Worm (Caenorhabditis elegans) whole organism, mixed stage, embryonic: Measurements from ENCODE around the gene ztf-30.

Source experiments
- M03D4.4 ChIP-seq: sonication (generic microtip); optimal IDR thresholded peaks from 2 replicates; lab custom pipeline; 2017; ENCODE audit warnings: mild to moderate bottlenecking, missing genetic modification characterization, missing compliant biosample characterization
- bed-3 ChIP-seq: fragments of 200-800 bp; sonication (Bioruptor generic); optimal IDR thresholded peaks from 3 replicates; lab custom pipeline; 2018; ENCODE audit warnings: mild to moderate bottlenecking, missing genetic modification characterization, moderate library complexity, missing compliant biosample characterization
- blmp-1 ChIP-seq: fragments of 150-350 bp; optimal IDR thresholded peaks from 2 replicates; lab custom pipeline; 2014; ENCODE audit warnings: missing biosample characterization, missing genetic modification characterization
- ceh-39 ChIP-seq: fragments of 150-350 bp; optimal IDR thresholded peaks from 2 replicates; lab custom pipeline; 2014; ENCODE audit warnings: missing biosample characterization, missing genetic modification characterization
- ceh-43 ChIP-seq: fragments of 200-800 bp; sonication (Bioruptor generic); optimal IDR thresholded peaks from 2 replicates; lab custom pipeline; 2018; ENCODE audit warnings: mild to moderate bottlenecking, missing genetic modification characterization, moderate library complexity, missing compliant biosample characterization
- ceh-83 ChIP-seq: fragments of 200-800 bp; sonication (Bioruptor generic); optimal IDR thresholded peaks from 2 replicates; lab custom pipeline; 2018; ENCODE audit warnings: mild to moderate bottlenecking, missing genetic modification characterization, missing compliant biosample characterization
- ces-1 ChIP-seq: fragments of 150-350 bp; optimal IDR thresholded peaks from 2 replicates; lab custom pipeline; 2014; ENCODE audit warnings: missing biosample characterization, missing genetic modification reagents, missing genetic modification characterization
- drap-1 ChIP-seq: fragments of 200-800 bp; sonication (Bioruptor generic); optimal IDR thresholded peaks from 3 replicates; lab custom pipeline; 2018; ENCODE audit warnings: mild to moderate bottlenecking, missing genetic modification characterization, missing compliant biosample characterization
- elt-1 ChIP-seq: sonication (generic microtip); optimal IDR thresholded peaks from 2 replicates; lab custom pipeline; 2017; ENCODE audit warnings: missing genetic modification characterization, mild to moderate bottlenecking, missing compliant biosample characterization, antibody characterized with exemption, moderate library complexity, borderline replicate concordance; ENCODE audit not compliant: insufficient read depth
- elt-3 ChIP-seq: fragments of 150-350 bp; optimal IDR thresholded peaks from 2 replicates; lab custom pipeline; 2014; ENCODE audit warnings: missing biosample characterization, missing genetic modification characterization
- flh-1 ChIP-seq: fragments of 200-800 bp; sonication (Bioruptor generic); optimal IDR thresholded peaks from 2 replicates; lab custom pipeline; 2018; ENCODE audit warnings: mild to moderate bottlenecking, missing genetic modification characterization, moderate library complexity, missing compliant biosample characterization
- ham-2 ChIP-seq: fragments of 200-800 bp; sonication (Bioruptor generic); optimal IDR thresholded peaks from 2 replicates; lab custom pipeline; 2018; ENCODE audit warnings: mild to moderate bottlenecking, missing genetic modification characterization, missing compliant biosample characterization
- hlh-1 ChIP-seq: fragments of 150-350 bp; optimal IDR thresholded peaks from 2 replicates; lab custom pipeline; 2014; ENCODE audit warnings: missing biosample characterization, missing genetic modification reagents, missing genetic modification characterization
- lin-13 ChIP-seq: fragments of 150-350 bp; optimal IDR thresholded peaks from 2 replicates; lab custom pipeline; 2014; ENCODE audit warnings: missing biosample characterization, missing genetic modification characterization
- lin-32 ChIP-seq: fragments of 200-800 bp; sonication (Bioruptor generic); optimal IDR thresholded peaks from 2 replicates; lab custom pipeline; 2018; ENCODE audit warnings: mild to moderate bottlenecking, missing genetic modification characterization, missing compliant biosample characterization
- lsy-2 ChIP-seq: fragments of 150-350 bp; optimal IDR thresholded peaks from 2 replicates; lab custom pipeline; 2014; ENCODE audit warnings: missing biosample characterization, missing genetic modification characterization
- mab-5 ChIP-seq: fragments of 150-350 bp; optimal IDR thresholded peaks from 2 replicates; lab custom pipeline; 2014; ENCODE audit warnings: missing biosample characterization, missing genetic modification characterization
- mep-1 ChIP-seq: fragments of 150-350 bp; optimal IDR thresholded peaks from 2 replicates; lab custom pipeline; 2017; ENCODE audit warnings: missing biosample characterization, missing genetic modification reagents, missing genetic modification characterization, inconsistent platforms
- nhr-12 ChIP-seq: fragments of 150-350 bp; optimal IDR thresholded peaks from 2 replicates; lab custom pipeline; 2014; ENCODE audit warnings: missing biosample characterization, missing genetic modification characterization
- nhr-2 ChIP-seq: fragments of 150-350 bp; optimal IDR thresholded peaks from 2 replicates; lab custom pipeline; 2014; ENCODE audit warnings: missing biosample characterization, missing genetic modification characterization
- nhr-237 ChIP-seq: fragments of 150-350 bp; optimal IDR thresholded peaks from 2 replicates; lab custom pipeline; 2014; ENCODE audit warnings: missing biosample characterization, missing genetic modification characterization
- nhr-28 ChIP-seq: fragments of 150-350 bp; optimal IDR thresholded peaks from 2 replicates; lab custom pipeline; 2014; ENCODE audit warnings: missing biosample characterization, missing genetic modification characterization
- nhr-76 ChIP-seq: sonication (generic microtip); optimal IDR thresholded peaks from 2 replicates; lab custom pipeline; 2017; ENCODE audit warnings: missing biosample characterization, missing genetic modification characterization
- sem-2 ChIP-seq: fragments of 200-800 bp; sonication (Bioruptor generic); optimal IDR thresholded peaks from 2 replicates; lab custom pipeline; 2018; ENCODE audit warnings: mild to moderate bottlenecking, missing genetic modification characterization, missing compliant biosample characterization
- snpc-4 ChIP-seq: fragments of 150-350 bp; optimal IDR thresholded peaks from 2 replicates; lab custom pipeline; 2014; ENCODE audit warnings: missing biosample characterization, missing genetic modification characterization
- sptf-1 ChIP-seq: sonication (generic microtip); optimal IDR thresholded peaks from 2 replicates; lab custom pipeline; 2017; ENCODE audit warnings: mild to moderate bottlenecking, missing genetic modification characterization, moderate library complexity, missing compliant biosample characterization
- tbx-8 ChIP-seq: fragments of 200-800 bp; sonication (Bioruptor generic); optimal IDR thresholded peaks from 2 replicates; lab custom pipeline; 2018; ENCODE audit warnings: mild to moderate bottlenecking, missing genetic modification characterization, moderate library complexity, missing compliant biosample characterization
- unc-120 ChIP-seq: sonication (generic microtip); optimal IDR thresholded peaks from 2 replicates; lab custom pipeline; 2017; ENCODE audit warnings: missing genetic modification characterization, missing compliant biosample characterization; ENCODE audit not compliant: poor library complexity, severe bottlenecking
- unc-39 ChIP-seq: fragments of 150-350 bp; optimal IDR thresholded peaks from 2 replicates; lab custom pipeline; 2014; ENCODE audit warnings: missing biosample characterization, missing genetic modification characterization
- unc-62 ChIP-seq: fragments of 150-350 bp; optimal IDR thresholded peaks from 2 replicates; lab custom pipeline; 2014; ENCODE audit warnings: missing biosample characterization, missing genetic modification reagents, missing genetic modification characterization
- ztf-11 ChIP-seq: fragments of 150-350 bp; optimal IDR thresholded peaks from 2 replicates; lab custom pipeline; 2014; ENCODE audit warnings: missing biosample characterization, missing genetic modification characterization

The ztf-30 gene

DNA sequence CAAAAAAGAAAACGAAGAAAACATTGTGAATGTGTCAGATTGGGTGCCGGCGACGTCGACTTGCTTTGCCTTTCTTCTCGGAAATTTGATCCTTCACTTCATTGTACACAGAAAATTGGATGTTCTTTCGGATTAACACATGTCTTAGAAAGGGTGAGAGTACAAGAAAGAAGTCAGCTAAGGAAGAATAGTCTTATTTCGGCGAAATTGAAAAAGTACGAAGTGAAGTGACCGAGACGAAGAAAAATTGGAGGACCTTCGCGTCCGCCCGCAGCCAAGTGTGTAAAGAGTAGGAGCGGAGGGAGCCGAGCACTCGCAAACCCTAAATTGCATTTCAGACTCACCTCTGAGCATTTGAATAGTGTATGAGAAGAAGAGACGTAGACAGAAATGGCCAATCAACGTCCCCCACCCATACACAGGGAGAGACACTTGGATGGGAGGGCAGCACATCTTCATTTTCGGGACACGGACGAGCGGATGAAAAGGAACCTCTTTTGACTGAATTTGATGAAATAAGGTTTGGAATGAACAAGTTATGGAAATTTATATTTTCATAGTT, 9.0 kb downstream of the ztf-30 start, which contains the start of gene glr-1:
TSS of gene glr-1 (minus strand) at position 51 of the 562 bp plus-strand sequence.
- TF ChIP-seq nhr-28 (tag; lab: Kevin White, UChicago) (no peak), ces-1 (peak; percentile 92)

ce11 chrIII:8580802-8581201, 16.9 kb downstream of the ztf-30 start, which contains the start of gene doxa-1:
TSS of gene doxa-1 (plus strand) at chrIII:8581102.
- TF ChIP-seq blmp-1 (tag; lab: Kevin White, UChicago) = no peak
- TF ChIP-seq nhr-2 (tag; lab: Kevin White, UChicago) = no peak
- TF ChIP-seq ceh-39 (tag; lab: Kevin White, UChicago) = no peak
- TF ChIP-seq nhr-237 = no peak
- TF ChIP-seq elt-1 (tag; lab: Kevin White, UChicago) = no peak
- TF ChIP-seq unc-62 (GFP tag; lab: Kevin White, UChicago) = no peak
- no peak for TF ChIP-seq mep-1
- no peak for TF ChIP-seq nhr-28 (tag; lab: Kevin White, UChicago)
- TF ChIP-seq sptf-1 (tag; lab: Kevin White, UChicago) = no peak
- no peak for TF ChIP-seq sem-2
- no peak for TF ChIP-seq ceh-43 (GFP tag; lab: Kevin White, UChicago)
- TF ChIP-seq elt-3 (tag; lab: Kevin White, UChicago) = no peak
- no peak for TF ChIP-seq ceh-83 (GFP tag; lab: Kevin White, UChicago)
- no peak for TF ChIP-seq hlh-1
- no peak for TF ChIP-seq unc-120 (tag; lab: Kevin White, UChicago)
- TF ChIP-seq bed-3 = no peak
- no peak for TF ChIP-seq snpc-4 (tag; lab: Kevin White, UChicago)
- TF ChIP-seq drap-1 (GFP tag; lab: Kevin White, UChicago) = no peak
- TF ChIP-seq lin-13 (tag; lab: Kevin White, UChicago) = no peak

DNA sequence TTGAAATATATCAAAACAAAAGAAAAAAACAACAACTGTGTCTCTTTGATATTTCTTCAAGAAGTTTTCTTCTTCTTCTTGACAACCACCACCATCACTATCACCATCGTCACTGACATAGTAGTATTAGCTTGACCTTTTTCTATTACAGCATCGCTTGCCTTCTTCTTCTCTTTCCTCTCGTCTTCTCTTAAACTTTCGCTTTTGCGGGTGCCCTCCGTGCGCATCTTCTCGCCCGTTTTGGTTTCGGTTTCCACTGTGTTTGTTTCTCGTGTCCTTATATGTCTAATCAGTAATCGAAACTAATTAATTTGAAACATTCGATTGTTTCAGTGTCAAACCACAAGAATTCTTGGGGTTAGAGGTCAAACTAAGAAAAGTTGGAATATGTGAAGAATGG, 18.3 kb downstream of the ztf-30 start:
- TF ChIP-seq unc-39 (tag; lab: Kevin White, UChicago) (no peak), tbx-8 (GFP tag; lab: Kevin White, UChicago) (no peak), blmp-1 (tag; lab: Kevin White, UChicago) (peak; percentile 70), nhr-28 (tag; lab: Kevin White, UChicago) (no peak), drap-1 (GFP tag; lab: Kevin White, UChicago) (no peak), M03D4.4 (no peak)

- TF ChIP-seq mab-5 (no peak), nhr-2 (tag; lab: Kevin White, UChicago) (no peak), bed-3 (no peak), nhr-237 (no peak)
- TF ChIP-seq, all 35 proteins: peak for 0
These were observed 19.3 kb downstream of the ztf-30 start for ce11 chrIII:8578381-8578780.

- TF ChIP-seq lin-32 (GFP tag; lab: Kevin White, UChicago) (no peak), nhr-76 (tag; lab: Kevin White, UChicago) (no peak), ham-2 (no peak), flh-1 (GFP tag; lab: Kevin White, UChicago) (no peak), sem-2 (no peak), ceh-83 (GFP tag; lab: Kevin White, UChicago) (no peak), nhr-12 (tag; lab: Kevin White, UChicago) (no peak), sptf-1 (tag; lab: Kevin White, UChicago) (no peak), mab-5 (no peak), lin-13 (tag; lab: Kevin White, UChicago) (no peak), ztf-11 (no peak), elt-1 (tag; lab: Kevin White, UChicago) (no peak), mep-1 (no peak), unc-39 (tag; lab: Kevin White, UChicago) (no peak), ceh-43 (GFP tag; lab: Kevin White, UChicago) (no peak), nhr-2 (tag; lab: Kevin White, UChicago) (no peak), lsy-2 (tag; lab: Kevin White, UChicago) (no peak), snpc-4 (tag; lab: Kevin White, UChicago) (no peak)
These were observed 20.1 kb downstream of the ztf-30 start for ce11 chrIII:8577534-8577933.
